Fruit fly (Drosophila melanogaster): ENCODE measurements around the gene ALiX.

DNA sequence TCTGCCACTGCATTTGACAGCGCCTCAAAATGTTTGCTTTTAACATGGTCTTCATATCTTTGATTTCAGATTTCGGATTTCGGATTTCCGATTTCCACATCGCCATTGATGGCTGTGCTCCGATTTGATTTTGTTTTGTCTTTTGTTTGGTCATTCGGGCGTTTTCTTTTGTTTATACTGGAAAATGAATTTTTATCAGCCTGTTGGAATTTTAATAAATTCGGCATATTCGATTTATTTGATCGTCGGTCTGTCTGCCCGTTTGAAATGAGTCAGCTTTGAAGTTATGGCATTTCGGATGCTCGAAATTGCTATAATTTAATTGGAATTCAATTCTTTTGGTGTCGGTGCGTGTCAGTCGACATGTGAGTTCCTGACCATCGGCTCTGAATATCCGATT, 40.8 kb upstream of the ALiX start:
- no peak for TF ChIP-seq CG8478 (optimal IDR thresholded peaks at IDR 0.05)
- TF ChIP-seq psq (optimal IDR thresholded peaks at IDR 0.05), result no peak

All from whole organism.